Worm (Caenorhabditis elegans): Measurements from ENCODE around the gene alh-2.

Gene alh-2

ce11 chrV:1623429-1623828, 20.5 kb upstream of the alh-2 start:
- no peak for TF ChIP-seq mxl-1 (tag; optimal IDR thresholded peaks at IDR 0.05)
- TF ChIP-seq ztf-6 (GFP tag; IDR thresholded peaks at IDR 0.05) = no peak
- TF ChIP-seq let-607 (tag; optimal IDR thresholded peaks at IDR 0.05) = no peak
- TF ChIP-seq ztf-28 (GFP tag; IDR thresholded peaks at IDR 0.05) = no peak
- no peak for TF ChIP-seq die-1 (tag; optimal IDR thresholded peaks at IDR 0.05)
- TF ChIP-seq Y95B8A.8 (GFP tag; IDR thresholded peaks at IDR 0.05) = no peak
- no peak for TF ChIP-seq Y79H2A.3 (GFP tag; conservative IDR thresholded peaks at IDR 0.05)
- no peak for TF ChIP-seq xnd-1 (tag; optimal IDR thresholded peaks at IDR 0.05)
- no peak for TF ChIP-seq rec-8 (tag; optimal IDR thresholded peaks at IDR 0.05)
- no peak for TF ChIP-seq efl-1 (GFP tag; optimal IDR thresholded peaks at IDR 0.05)
- TF ChIP-seq F33H1.4 (GFP tag; IDR thresholded peaks at IDR 0.05) = no peak
- TF ChIP-seq atf-7 (tag; optimal IDR thresholded peaks at IDR 0.05) = no peak
- TF ChIP-seq ZK185.1 (tag; optimal IDR thresholded peaks at IDR 0.05; ENCODE audit: poor library complexity, severe bottlenecking) = no peak
- no peak for TF ChIP-seq ceh-58 (GFP tag; IDR thresholded peaks at IDR 0.05)
- TF ChIP-seq F49E8.2 (tag; optimal IDR thresholded peaks at IDR 0.05; ENCODE audit: insufficient read depth) = no peak
- no peak for TF ChIP-seq nfya-1 (tag; optimal IDR thresholded peaks at IDR 0.05; ENCODE audit: borderline replicate concordance, insufficient read depth)
- no peak for TF ChIP-seq F57A8.1 (GFP tag; optimal IDR thresholded peaks at IDR 0.05)
- TF ChIP-seq tbp1 (GFP tag; optimal IDR thresholded peaks at IDR 0.05) = no peak
- TF ChIP-seq bed-2 (GFP tag; IDR thresholded peaks at IDR 0.05) = no peak

ce11 chrV:1624340-1624739, 19.6 kb upstream of the alh-2 start, which contains the start of gene nhr-110:
Gene nhr-110 (minus strand): TSS chrV:1624440.
- no peak for TF ChIP-seq hlh-12 (tag; optimal IDR thresholded peaks at IDR 0.05)
- no peak for TF ChIP-seq rcor-1 (GFP tag; IDR thresholded peaks at IDR 0.05)
- no peak for TF ChIP-seq ceh-27 (GFP tag; optimal IDR thresholded peaks at IDR 0.05)
- no peak for TF ChIP-seq atf-7 (tag; optimal IDR thresholded peaks at IDR 0.05)
- no peak for TF ChIP-seq F23B12.7 (tag; optimal IDR thresholded peaks at IDR 0.05; ENCODE audit: insufficient read depth)
- TF ChIP-seq dox-1 (GFP tag; IDR thresholded peaks at IDR 0.05) = no peak
- TF ChIP-seq ets-4 (GFP tag; optimal IDR thresholded peaks at IDR 0.05) = no peak
- TF ChIP-seq ceh-58 (GFP tag; IDR thresholded peaks at IDR 0.05) = no peak
- no peak for TF ChIP-seq nfyb-1 (GFP tag; IDR thresholded peaks at IDR 0.05)
- TF ChIP-seq cebp-1 (GFP tag; IDR thresholded peaks at IDR 0.05) = no peak
- TF ChIP-seq cebp-1 (tag; optimal IDR thresholded peaks at IDR 0.05) = no peak
- TF ChIP-seq egrh-3 (GFP tag; IDR thresholded peaks at IDR 0.05) = no peak
- TF ChIP-seq Y95B8A.8 (GFP tag; IDR thresholded peaks at IDR 0.05) = no peak

ce11 chrV:1626720-1627119, 17.2 kb upstream of the alh-2 start, which contains the start of gene nhr-237:
Gene nhr-237 (minus strand): TSS chrV:1626820.
- no peak for TF ChIP-seq Y53G8AR.9 (GFP tag; conservative IDR thresholded peaks at IDR 0.05)
- TF ChIP-seq B0035.1 (tag; optimal IDR thresholded peaks at IDR 0.05) = no peak
- TF ChIP-seq attf-3 (GFP tag; conservative IDR thresholded peaks at IDR 0.05) = no peak
- no peak for TF ChIP-seq snpc-1.1 (tag; optimal IDR thresholded peaks at IDR 0.05; ENCODE audit: insufficient read depth)
- TF ChIP-seq cebp-1 (GFP tag; IDR thresholded peaks at IDR 0.05) = no peak
- no peak for TF ChIP-seq cebp-1 (tag; optimal IDR thresholded peaks at IDR 0.05)
- no peak for TF ChIP-seq madf-10 (tag; optimal IDR thresholded peaks at IDR 0.05)
- no peak for TF ChIP-seq F23B12.7 (tag; optimal IDR thresholded peaks at IDR 0.05; ENCODE audit: insufficient read depth)
- no peak for TF ChIP-seq pbrm-1 (GFP tag; IDR thresholded peaks at IDR 0.05)
- TF ChIP-seq lsy-27 (tag; optimal IDR thresholded peaks at IDR 0.05; ENCODE audit: borderline replicate concordance, insufficient read depth) = no peak
- no peak for TF ChIP-seq chd-7 (tag; optimal IDR thresholded peaks at IDR 0.05)
- TF ChIP-seq dpl-1 (GFP tag; optimal IDR thresholded peaks at IDR 0.05) = no peak
- TF ChIP-seq madf-6 (GFP tag; IDR thresholded peaks at IDR 0.05) = no peak
- TF ChIP-seq nhr-80 (tag; optimal IDR thresholded peaks at IDR 0.05) = no peak
- TF ChIP-seq F57C9.4 (tag; optimal IDR thresholded peaks at IDR 0.05) = no peak
- no peak for TF ChIP-seq T07F8.4 (tag; optimal IDR thresholded peaks at IDR 0.05)
- no peak for TF ChIP-seq pha-4 (tag; optimal IDR thresholded peaks at IDR 0.05)
- TF ChIP-seq rcor-1 (GFP tag; IDR thresholded peaks at IDR 0.05) = no peak
- TF ChIP-seq nhr-179 (tag; optimal IDR thresholded peaks at IDR 0.05) = no peak

Measured in whole organism, young adult.